Worm (Caenorhabditis elegans) whole organism, L3 larva: ENCODE measurements around the gene dro-1.

Source experiments
- R02D3.7 ChIP-seq: fragments of 150-350 bp; optimal IDR thresholded peaks from 2 replicates; lab custom pipeline; 2014; ENCODE audit warnings: missing biosample characterization, missing genetic modification characterization
- ZK546.5 ChIP-seq: sonication (generic microtip); optimal IDR thresholded peaks from 2 replicates; lab custom pipeline; 2017; ENCODE audit warnings: missing biosample characterization, missing genetic modification characterization
- aly-2 ChIP-seq: fragments of 150-350 bp; optimal IDR thresholded peaks from 2 replicates; lab custom pipeline; 2014; ENCODE audit warnings: missing biosample characterization, missing genetic modification characterization
- ama-1 ChIP-seq: fragments of 150-350 bp; optimal IDR thresholded peaks from 2 replicates; lab custom pipeline; 2018
- ceh-28 ChIP-seq: fragments of 150-350 bp; optimal IDR thresholded peaks from 2 replicates; lab custom pipeline; 2014; ENCODE audit warnings: missing biosample characterization, missing genetic modification reagents, missing genetic modification characterization
- ceh-82 ChIP-seq: fragments of 150-350 bp; optimal IDR thresholded peaks from 2 replicates; lab custom pipeline; 2014; ENCODE audit warnings: missing biosample characterization, missing genetic modification characterization
- ceh-9 ChIP-seq: sonication (generic microtip); optimal IDR thresholded peaks from 2 replicates; lab custom pipeline; 2018; ENCODE audit warnings: missing biosample characterization, missing genetic modification characterization
- daf-12 ChIP-seq: fragments of 150-350 bp; optimal IDR thresholded peaks from 2 replicates; lab custom pipeline; 2014; ENCODE audit warnings: missing biosample characterization, missing genetic modification reagents, missing genetic modification characterization
- egl-27 ChIP-seq: sonication (generic microtip); optimal IDR thresholded peaks from 4 replicates; lab custom pipeline; 2017; ENCODE audit warnings: missing biosample characterization, missing genetic modification reagents, missing genetic modification characterization
- egl-5 ChIP-seq: fragments of 150-350 bp; optimal IDR thresholded peaks from 2 replicates; lab custom pipeline; 2017; ENCODE audit warnings: missing biosample characterization, missing genetic modification reagents, missing genetic modification characterization, inconsistent platforms
- elt-1 ChIP-seq: fragments of 150-350 bp; optimal IDR thresholded peaks from 2 replicates; lab custom pipeline; 2014; ENCODE audit warnings: missing biosample characterization, missing genetic modification characterization
- elt-2 ChIP-seq: sonication (generic microtip); optimal IDR thresholded peaks from 2 replicates; lab custom pipeline; 2016; ENCODE audit warnings: missing genetic modification reagents, mild to moderate bottlenecking, missing genetic modification characterization, missing compliant biosample characterization
- eor-1 ChIP-seq, 2 experiments: fragments of 150-350 bp; optimal IDR thresholded peaks; 2 replicates each; lab custom pipeline; 2014 to 2018; ENCODE audit warnings: missing biosample characterization in 2 of 2, missing genetic modification characterization in 2 of 2
- fkh-10 ChIP-seq: sonication (generic microtip); optimal IDR thresholded peaks from 2 replicates; lab custom pipeline; 2017; ENCODE audit warnings: missing biosample characterization, missing genetic modification reagents, missing genetic modification characterization
- fos-1 ChIP-seq: fragments of 150-350 bp; optimal IDR thresholded peaks from 2 replicates; lab custom pipeline; 2014; ENCODE audit warnings: missing biosample characterization, missing genetic modification characterization
- jun-1 ChIP-seq: fragments of 150-350 bp; optimal IDR thresholded peaks from 2 replicates; lab custom pipeline; 2014; ENCODE audit warnings: missing biosample characterization, missing genetic modification reagents, missing genetic modification characterization
- lin-15B ChIP-seq: fragments of 150-350 bp; optimal IDR thresholded peaks from 2 replicates; lab custom pipeline; 2014; ENCODE audit warnings: missing biosample characterization, missing genetic modification characterization
- lin-39 ChIP-seq: fragments of 150-350 bp; optimal IDR thresholded peaks from 2 replicates; lab custom pipeline; 2018; ENCODE audit warnings: missing biosample characterization, missing genetic modification reagents, missing genetic modification characterization
- mdl-1 ChIP-seq: fragments of 150-350 bp; optimal IDR thresholded peaks from 2 replicates; lab custom pipeline; 2014; ENCODE audit warnings: missing biosample characterization, missing genetic modification characterization
- nfya-1 ChIP-seq: sonication (generic microtip); optimal IDR thresholded peaks from 2 replicates; lab custom pipeline; 2017; ENCODE audit warnings: missing genetic modification characterization, mild to moderate bottlenecking, missing compliant biosample characterization, antibody characterized with exemption, moderate library complexity; ENCODE audit not compliant: insufficient read depth
- nhr-12 ChIP-seq: fragments of 150-350 bp; optimal IDR thresholded peaks from 2 replicates; lab custom pipeline; 2014; ENCODE audit warnings: missing biosample characterization, missing genetic modification characterization
- nhr-23 ChIP-seq: fragments of 150-350 bp; optimal IDR thresholded peaks from 2 replicates; lab custom pipeline; 2014; ENCODE audit warnings: missing biosample characterization, missing genetic modification reagents, missing genetic modification characterization
- nhr-25 ChIP-seq: sonication (generic microtip); optimal IDR thresholded peaks from 2 replicates; lab custom pipeline; 2017; ENCODE audit warnings: missing biosample characterization, missing genetic modification characterization
- nhr-77 ChIP-seq: fragments of 150-350 bp; optimal IDR thresholded peaks from 2 replicates; lab custom pipeline; 2014; ENCODE audit warnings: missing biosample characterization, missing genetic modification characterization
- pha-4 ChIP-seq: fragments of 150-350 bp; optimal IDR thresholded peaks from 2 replicates; lab custom pipeline; 2014; ENCODE audit warnings: missing biosample characterization, missing genetic modification reagents, missing genetic modification characterization
- sea-2 ChIP-seq: fragments of 150-350 bp; sonication (generic microtip); optimal IDR thresholded peaks from 4 replicates; lab custom pipeline; 2014; ENCODE audit warnings: missing biosample characterization, missing genetic modification reagents, missing genetic modification characterization
- skn-1 ChIP-seq: fragments of 150-350 bp; optimal IDR thresholded peaks from 2 replicates; lab custom pipeline; 2014; ENCODE audit warnings: missing biosample characterization, missing genetic modification characterization
- snpc-4 ChIP-seq: fragments of 150-350 bp; optimal IDR thresholded peaks from 2 replicates; lab custom pipeline; 2014; ENCODE audit warnings: missing biosample characterization, missing genetic modification characterization
- tbx-2 ChIP-seq: sonication (generic microtip); optimal IDR thresholded peaks from 2 replicates; lab custom pipeline; 2016; ENCODE audit warnings: mild to moderate bottlenecking, missing genetic modification characterization, missing compliant biosample characterization
- unc-39 ChIP-seq: sonication (generic microtip); optimal IDR thresholded peaks from 4 replicates; lab custom pipeline; 2017; ENCODE audit warnings: missing biosample characterization, missing genetic modification characterization
- unc-62 ChIP-seq: fragments of 150-350 bp; sonication (generic microtip); optimal IDR thresholded peaks from 4 replicates; lab custom pipeline; 2014; ENCODE audit warnings: missing biosample characterization, missing genetic modification reagents, missing genetic modification characterization
- ztf-4 ChIP-seq: fragments of 150-350 bp; optimal IDR thresholded peaks from 2 replicates; lab custom pipeline; 2014; ENCODE audit warnings: missing biosample characterization, missing genetic modification characterization

Gene dro-1

DNA sequence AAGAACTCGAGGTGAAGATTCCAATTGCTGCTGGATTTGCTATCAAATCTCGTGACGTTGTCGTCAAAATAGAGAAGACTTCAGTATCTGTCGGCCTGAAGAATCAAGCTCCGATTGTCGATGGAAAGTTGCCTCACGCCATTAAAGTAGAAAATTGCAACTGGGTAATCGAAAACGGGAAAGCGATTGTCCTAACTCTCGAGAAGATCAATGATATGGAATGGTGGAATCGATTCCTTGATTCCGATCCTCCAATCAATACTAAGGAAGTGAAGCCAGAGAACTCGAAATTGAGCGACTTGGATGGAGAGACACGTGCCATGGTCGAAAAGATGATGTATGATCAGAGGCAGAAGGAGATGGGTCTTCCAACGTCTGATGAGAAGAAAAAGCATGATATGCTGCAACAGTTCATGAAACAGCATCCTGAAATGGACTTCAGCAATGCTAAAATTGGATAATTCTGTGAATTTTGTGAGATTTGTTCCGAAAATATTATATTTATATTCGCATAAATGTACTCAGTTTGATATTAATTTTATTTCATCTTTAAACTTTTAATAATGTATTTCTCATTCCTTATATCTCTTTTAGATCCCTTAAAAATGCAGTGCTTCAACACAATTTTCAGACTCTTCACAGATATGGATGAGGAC, at the start of gene dro-1:
dro-1 (plus strand) TSS at position 606 of the 656 bp plus-strand sequence.
- TF ChIP-seq nfya-1 (tag; lab: Kevin White, UChicago) (no peak), nhr-23 (tag; lab: Kevin White, UChicago) (no peak), elt-1 (tag; lab: Kevin White, UChicago) (no peak), egl-5 (tag; lab: Kevin White, UChicago) (no peak), unc-39 (tag; lab: Kevin White, UChicago) (no peak)

DNA sequence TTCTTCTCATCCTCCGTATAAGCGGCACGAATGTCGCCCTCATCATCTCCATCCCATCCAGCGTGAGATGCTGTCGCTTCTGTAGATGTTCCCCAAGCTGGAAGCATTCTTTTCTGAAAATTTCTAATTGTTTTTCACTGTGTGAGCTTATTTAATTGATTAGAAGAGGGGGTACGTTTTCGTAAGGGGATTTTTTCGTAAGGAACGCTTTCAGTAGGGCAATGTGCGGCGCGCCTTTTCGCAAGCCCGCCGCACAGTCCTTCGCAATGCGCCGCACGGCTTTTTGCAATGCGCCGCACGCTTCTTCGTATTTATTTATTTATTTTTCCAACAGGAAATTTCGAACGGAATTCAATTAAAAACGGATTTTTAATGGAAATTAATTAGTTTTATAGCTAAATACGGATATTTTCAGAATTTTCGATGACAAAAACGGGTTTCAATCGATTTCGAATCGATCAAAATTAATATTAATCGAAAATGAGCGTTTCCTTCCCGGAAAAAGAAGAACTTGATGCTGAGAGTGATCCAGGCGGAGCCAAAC, 49.4 kb upstream of the dro-1 start, which contains the start of gene set-25:
set-25 (minus strand) TSS at position 120 of the 544 bp plus-strand sequence.
- peak; percentile 11 for TF ChIP-seq elt-2
- TF ChIP-seq lin-39 (tag; lab: Kevin White, UChicago): peak; percentile 5
- TF ChIP-seq ceh-28: peak; percentile 10
- TF ChIP-seq, all 47 proteins: peak for 3; not testable (repeated sequence) for 44

DNA sequence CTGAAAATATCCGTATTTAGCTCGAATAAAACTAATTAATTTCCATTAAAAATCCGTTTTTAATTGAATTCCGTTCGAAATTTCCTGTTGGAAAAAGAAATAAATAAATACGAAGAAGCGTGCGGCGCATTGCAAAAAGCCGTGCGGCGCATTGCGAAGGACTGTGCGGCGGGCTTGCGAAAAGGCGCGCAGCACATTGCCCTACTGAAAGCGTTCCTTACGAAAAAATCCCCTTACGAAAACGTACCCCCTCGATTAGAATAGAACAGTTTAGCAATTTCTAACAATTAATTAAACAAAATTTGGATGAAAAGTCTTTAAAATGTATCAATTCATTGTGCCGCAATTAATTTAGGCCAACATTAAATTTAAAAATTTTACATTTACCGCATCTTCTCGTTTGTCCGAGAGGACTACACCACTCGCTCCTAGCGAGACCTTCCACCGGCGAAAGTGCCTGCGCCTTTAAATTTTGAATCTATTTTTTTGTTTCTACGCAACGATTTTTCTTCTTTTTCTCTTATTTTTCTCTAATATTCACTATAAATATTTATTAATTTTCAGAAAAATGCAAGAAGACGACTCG, 46.1 kb upstream of the dro-1 start, which contains the start of gene npp-18:
npp-18 (plus strand) TSS at position 565 of the 586 bp plus-strand sequence.
- TF ChIP-seq lin-15B (peak; percentile 89), nhr-23 (tag; lab: Kevin White, UChicago) (peak; percentile 59), elt-2 (peak; percentile 19), snpc-4 (tag; lab: Kevin White, UChicago) (peak; percentile 16), pha-4 (tag; lab: Kevin White, UChicago) (peak; percentile 68)

DNA sequence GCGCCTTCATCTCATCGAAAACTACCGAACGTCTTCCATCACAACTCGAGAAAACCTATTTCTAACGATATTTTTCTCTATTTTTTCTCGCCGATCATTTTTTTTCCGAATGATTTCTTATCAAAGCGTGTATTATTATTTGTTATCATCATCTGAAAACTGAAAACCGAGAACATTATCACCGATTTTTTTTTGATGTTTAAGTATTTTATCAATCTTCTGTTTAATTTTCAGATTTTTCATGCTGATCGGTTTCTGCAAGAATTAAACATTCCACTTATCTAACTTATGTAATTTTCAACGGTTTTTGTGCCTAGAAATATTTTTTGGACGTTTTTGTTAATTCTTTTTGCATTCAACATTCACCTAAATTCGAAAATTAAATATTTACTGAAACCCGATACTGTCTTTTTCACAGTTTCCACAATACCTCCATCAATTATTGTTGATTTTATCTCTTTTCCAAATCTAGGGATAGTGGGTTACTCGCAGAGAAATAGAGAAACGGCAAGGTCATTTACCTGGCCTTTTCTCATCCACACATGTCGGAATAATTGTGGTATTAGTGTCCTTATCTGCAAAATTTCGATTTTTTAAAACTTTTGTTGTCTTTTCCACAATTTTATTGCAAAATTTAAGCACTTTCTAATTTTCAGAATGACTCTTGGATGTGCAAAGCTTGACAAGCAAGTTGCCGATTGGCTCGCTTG, 43.6 kb upstream of the dro-1 start, which contains the start of gene pgm-2:
pgm-2 (plus strand) TSS at position 657 of the 710 bp plus-strand sequence.
- TF ChIP-seq ZK546.5 (tag; lab: Kevin White, UChicago): no peak
- TF ChIP-seq skn-1 (tag; lab: Kevin White, UChicago): no peak
- no peak for TF ChIP-seq lin-15B
- TF ChIP-seq fos-1 (tag; lab: Kevin White, UChicago): no peak
- no peak for TF ChIP-seq jun-1 (tag; lab: Kevin White, UChicago)
- no peak for TF ChIP-seq daf-12 (tag; lab: Kevin White, UChicago)
- TF ChIP-seq ama-1 (lab: Kevin White, UChicago): no peak
- no peak for TF ChIP-seq fkh-10
- no peak for TF ChIP-seq sea-2 (GFP tag; lab: Kevin White, UChicago)
- peak; percentile 22 for TF ChIP-seq pha-4 (tag; lab: Kevin White, UChicago)
- peak; percentile 23 for TF ChIP-seq elt-1 (tag; lab: Kevin White, UChicago)
- TF ChIP-seq nfya-1 (tag; lab: Kevin White, UChicago): no peak
- TF ChIP-seq snpc-4 (tag; lab: Kevin White, UChicago): no peak
- TF ChIP-seq egl-5 (tag; lab: Kevin White, UChicago): no peak
- peak; percentile 76 for TF ChIP-seq nhr-25 (tag; lab: Kevin White, UChicago)
- TF ChIP-seq ceh-82 (tag; lab: Kevin White, UChicago): no peak
- no peak for TF ChIP-seq aly-2 (tag; lab: Kevin White, UChicago)
- no peak for TF ChIP-seq ceh-9
- no peak for TF ChIP-seq nhr-12 (tag; lab: Kevin White, UChicago)
- TF ChIP-seq tbx-2 (tag; lab: Kevin White, UChicago): no peak
- TF ChIP-seq nhr-77 (tag; lab: Kevin White, UChicago): no peak
- peak; percentile 77 for TF ChIP-seq elt-2
- no peak for TF ChIP-seq ztf-4 (tag; lab: Kevin White, UChicago)
- no peak for TF ChIP-seq egl-27
- TF ChIP-seq mdl-1 (tag; lab: Kevin White, UChicago): no peak
- peak; percentile 24 for TF ChIP-seq nhr-23 (tag; lab: Kevin White, UChicago)
- TF ChIP-seq eor-1 (tag; optimal IDR thresholded peaks at IDR 0.05; lab: Kevin White, UChicago): no peak
- TF ChIP-seq lin-39 (tag; lab: Kevin White, UChicago): no peak
- no peak for TF ChIP-seq unc-62 (GFP tag; lab: Kevin White, UChicago)
- no peak for TF ChIP-seq R02D3.7 (tag; lab: Kevin White, UChicago)
